Fruit fly (Drosophila melanogaster): Measurements from ENCODE around the gene viaf.

The viaf gene

dm6 chr3L:12037449-12038163 is 44.6 kb upstream of the viaf start (continued):
- TF ChIP-seq CG1024 (GFP tag; IDR thresholded peaks at IDR 0.05) (peak; percentile 59), ranshi (GFP tag; IDR thresholded peaks at IDR 0.05) (peak; percentile 59; the same call in 1 of the 2 replicates), esg (GFP tag; conservative IDR thresholded peaks at IDR 0.05) (no peak; the same call in 1 of the 2 replicates), en (GFP tag; optimal IDR thresholded peaks at IDR 0.05) (no peak), bsh (GFP tag; optimal IDR thresholded peaks at IDR 0.05) (peak in 1 of 2 experiments; percentile 61), B-H1 (GFP tag; IDR thresholded peaks at IDR 0.05) (peak; percentile 24; the same call in 1 of the 3 replicates), Spps (tag; optimal IDR thresholded peaks at IDR 0.05) (peak; percentile 28), Hr39 (optimal IDR thresholded peaks at IDR 0.05) (no peak), chinmo (GFP tag; IDR thresholded peaks at IDR 0.05; ENCODE audit: partially characterized antibody) (no peak), bowl (GFP tag; IDR thresholded peaks at IDR 0.05) (no peak), mld (GFP tag; IDR thresholded peaks at IDR 0.05; ENCODE audit: partially characterized antibody) (no peak), Aef1 (GFP tag; IDR thresholded peaks at IDR 0.05) (0 out of 3 replicates have a peak, but pooled peaks have one; percentile 30), Gug (GFP tag; IDR thresholded peaks at IDR 0.05) (peak; percentile 26; the same call in 1 of the 4 replicates), CG10321 (GFP tag; IDR thresholded peaks at IDR 0.05) (no peak), Ada2b (GFP tag; IDR thresholded peaks at IDR 0.05) (peak; percentile 62), CG6813 (GFP tag; optimal IDR thresholded peaks at IDR 0.05) (peak; percentile 9), Dref (GFP tag; IDR thresholded peaks at IDR 0.05) (no peak), abd-A (tag; optimal IDR thresholded peaks at IDR 0.05) (peak; percentile 48), Ptx1 (GFP tag; IDR thresholded peaks at IDR 0.05) (peak; percentile 60), Taf1 (GFP tag; IDR thresholded peaks at IDR 0.05) (no peak), slbo (GFP tag; IDR thresholded peaks at IDR 0.05) (peak; percentile 5; the same call in 1 of the 2 replicates), NK7.1 (GFP tag; optimal IDR thresholded peaks at IDR 0.05) (no peak), Myb (GFP tag; optimal IDR thresholded peaks at IDR 0.05) (no peak), pan (optimal IDR thresholded peaks at IDR 0.05) (no peak), pan (GFP tag; optimal IDR thresholded peaks at IDR 0.05 in 1 of 2, IDR thresholded peaks at IDR 0.05 in 1 of 2) (peak in 1 of 2 experiments; percentile 43), CG13775 (GFP tag; optimal IDR thresholded peaks at IDR 0.05) (peak; percentile 19), CG7357 (GFP tag; IDR thresholded peaks at IDR 0.05) (peak; percentile 62; the same call in 2 of the 3 replicates), wor (GFP tag; IDR thresholded peaks at IDR 0.05) (0 out of 2 replicates have a peak, but pooled peaks have one; percentile 29), CG10267 (tag; optimal IDR thresholded peaks at IDR 0.05) (peak; percentile 73), CG8765 (GFP tag; IDR thresholded peaks at IDR 0.05) (no peak), CG14050 (GFP tag; IDR thresholded peaks at IDR 0.05) (no peak), trh (GFP tag; optimal IDR thresholded peaks at IDR 0.05) (no peak), CG14710 (tag; optimal IDR thresholded peaks at IDR 0.05) (peak; percentile 77), row (GFP tag; IDR thresholded peaks at IDR 0.05) (peak; percentile 71), pho (GFP tag; optimal IDR thresholded peaks at IDR 0.05) (no peak), grau (tag; optimal IDR thresholded peaks at IDR 0.05) (peak; percentile 40), ro (GFP tag; IDR thresholded peaks at IDR 0.05) (peak; percentile 53), CG1602 (GFP tag; optimal IDR thresholded peaks at IDR 0.05) (no peak), CG12071 (GFP tag; optimal IDR thresholded peaks at IDR 0.05) (no peak), CG34376 (GFP tag; optimal IDR thresholded peaks at IDR 0.05) (no peak), Neu2 (GFP tag; optimal IDR thresholded peaks at IDR 0.05; ENCODE audit: borderline replicate concordance) (no peak), Doc2 (GFP tag; IDR thresholded peaks at IDR 0.05) (no peak), Nf-YA (GFP tag; IDR thresholded peaks at IDR 0.05) (0 out of 2 replicates have a peak, but pooled peaks have one; percentile 24), CG10462 (GFP tag; optimal IDR thresholded peaks at IDR 0.05) (no peak), CG9797 (GFP tag; optimal IDR thresholded peaks at IDR 0.05) (no peak), toy (GFP tag; IDR thresholded peaks at IDR 0.05) (no peak), nerfin-2 (GFP tag; IDR thresholded peaks at IDR 0.05; ENCODE audit: partially characterized antibody) (no peak), CG33557 (GFP tag; optimal IDR thresholded peaks at IDR 0.05) (peak; percentile 27), CG18262 (tag; optimal IDR thresholded peaks at IDR 0.05) (peak; percentile 72), tio (GFP tag; optimal IDR thresholded peaks at IDR 0.05) (peak; percentile 49)

All from whole organism, embryonic.